Fruit fly (Drosophila melanogaster) whole organism, adult: ENCODE results near the gene Snx17.

Source experiments
- CG11617 ChIP-seq: fragments of 200-800 bp; sonication (Bioruptor generic); optimal IDR thresholded peaks from 2 replicates; lab custom pipeline; 2017; ENCODE audit warnings: mild to moderate bottlenecking, missing biosample characterization, missing genetic modification reagents, missing genetic modification characterization
- CG14711 ChIP-seq: fragments of 200-800 bp; sonication (Bioruptor generic); optimal IDR thresholded peaks from 2 replicates; lab custom pipeline; 2018; ENCODE audit warnings: missing biosample characterization, mild to moderate bottlenecking, missing genetic modification characterization, moderate library complexity
- CG33017 ChIP-seq: fragments of 200-800 bp; sonication (Bioruptor generic); optimal IDR thresholded peaks from 2 replicates; lab custom pipeline; 2018; ENCODE audit warnings: missing biosample characterization, mild to moderate bottlenecking, missing genetic modification characterization, moderate library complexity
- CG5204 ChIP-seq: fragments of 200-800 bp; sonication (Bioruptor generic); optimal IDR thresholded peaks from 2 replicates; lab custom pipeline; 2016; ENCODE audit warnings: missing biosample characterization, missing genetic modification characterization
- CG7045 ChIP-seq: fragments of 200-800 bp; sonication (Bioruptor generic); optimal IDR thresholded peaks from 2 replicates; lab custom pipeline; 2017; ENCODE audit warnings: missing biosample characterization, mild to moderate bottlenecking, missing genetic modification characterization
- CG7101 ChIP-seq: fragments of 200-800 bp; sonication (Bioruptor generic); optimal IDR thresholded peaks from 2 replicates; lab custom pipeline; 2018; ENCODE audit warnings: missing biosample characterization, mild to moderate bottlenecking, missing genetic modification characterization, moderate library complexity
- Crg-1 ChIP-seq: fragments of 200-800 bp; sonication (Bioruptor generic); optimal IDR thresholded peaks from 2 replicates; lab custom pipeline; 2016; ENCODE audit warnings: missing biosample characterization, missing genetic modification characterization
- Mnt ChIP-seq: fragments of 200-800 bp; sonication (Bioruptor generic); optimal IDR thresholded peaks from 2 replicates; lab custom pipeline; 2016; ENCODE audit warnings: missing biosample characterization, mild to moderate bottlenecking, missing genetic modification characterization
- cic ChIP-seq: fragments of 200-800 bp; sonication (Bioruptor generic); optimal IDR thresholded peaks from 2 replicates; lab custom pipeline; 2017; ENCODE audit warnings: missing biosample characterization, mild to moderate bottlenecking, missing genetic modification characterization, moderate library complexity
- kay ChIP-seq: fragments of 200-800 bp; sonication (Bioruptor generic); peaks from one replicate; lab custom pipeline; 2016; ENCODE audit warnings: missing biosample characterization, missing genetic modification characterization, borderline replicate concordance
- ovo ChIP-seq: fragments of 200-800 bp; sonication (Bioruptor generic); optimal IDR thresholded peaks from 2 replicates; lab custom pipeline; 2016; ENCODE audit warnings: missing biosample characterization, missing genetic modification characterization
- tj ChIP-seq: fragments of 200-800 bp; sonication (Bioruptor generic); optimal IDR thresholded peaks from 3 replicates; lab custom pipeline; 2017; ENCODE audit warnings: missing biosample characterization, mild to moderate bottlenecking, missing genetic modification characterization, moderate library complexity

dm6 chr2L:10237725-10238446, 31.1 kb upstream of the Snx17 start, which contains the start of gene mthl15:
- no peak for TF ChIP-seq CG33017
- TF ChIP-seq CG14711 (tag; lab: Kevin White, UChicago) = no peak
- no peak for TF ChIP-seq Crg-1 (GFP tag; lab: Kevin White, UChicago)
- no peak for TF ChIP-seq Mnt
- TF ChIP-seq tj = no peak
- TF ChIP-seq ovo (GFP tag; lab: Kevin White, UChicago) = no peak
- no peak for TF ChIP-seq CG11617 (GFP tag; lab: Kevin White, UChicago)
- no peak for TF ChIP-seq CG7101 (tag; lab: Kevin White, UChicago)
- TF ChIP-seq CG7045 = no peak
- TF ChIP-seq CG5204 (GFP tag; lab: Kevin White, UChicago) = no peak
- no peak for TF ChIP-seq kay (GFP tag; lab: Kevin White, UChicago)
- peak; percentile 72 for TF ChIP-seq cic
